Worm (Caenorhabditis elegans): ENCODE data around the gene Y81G3A.1.

DNA sequence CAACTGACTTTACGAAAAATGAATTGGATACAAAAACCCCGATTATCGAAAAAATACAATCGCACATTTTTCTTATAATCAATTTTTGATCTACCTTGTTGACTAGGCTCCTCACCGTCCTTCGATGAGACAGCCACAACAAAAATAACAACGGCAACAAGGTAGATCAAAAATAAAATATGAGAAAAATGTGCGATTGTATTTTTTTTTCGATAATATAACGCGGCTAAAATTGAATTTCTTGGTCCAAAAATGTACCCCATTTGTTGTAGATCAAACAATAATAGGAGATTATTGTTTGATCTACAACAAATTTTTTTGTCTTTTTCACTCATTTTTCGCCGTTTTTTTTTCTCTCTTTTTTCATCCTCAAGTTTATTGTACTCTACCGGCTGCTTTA, 46.9 kb upstream of the Y81G3A.1 start:
- TF ChIP-seq swsn-7 (tag; optimal IDR thresholded peaks at IDR 0.05) = no peak
- no peak for TF ChIP-seq elt-2 (tag; optimal IDR thresholded peaks at IDR 0.05)
- TF ChIP-seq mep-1 (tag; optimal IDR thresholded peaks at IDR 0.05) = no peak
- TF ChIP-seq C16A3.4 (tag; optimal IDR thresholded peaks at IDR 0.05) = no peak
